Fruit fly (Drosophila melanogaster) whole organism, embryonic: ENCODE results near the gene CG12106.

Experiments
- Atf-2 ChIP-seq: fragments of 200-800 bp; sonication (Bioruptor generic); optimal IDR thresholded peaks from 2 replicates; lab custom pipeline; 2016; ENCODE audit warnings: missing biosample characterization, missing genetic modification characterization
- Atf6 ChIP-seq: fragments of 200-800 bp; sonication (Bioruptor generic); IDR thresholded peaks from 2 replicates; pipeline ENCODE4 v1.3.6; 2022; ENCODE audit warnings: missing biosample characterization, missing genetic modification characterization
- BtbVII ChIP-seq: fragments of 200-800 bp; sonication (Bioruptor generic); optimal IDR thresholded peaks from 3 replicates; lab custom pipeline; 2017; ENCODE audit warnings: missing biosample characterization, mild to moderate bottlenecking, missing genetic modification characterization
- CG12155 ChIP-seq: fragments of 200-800 bp; sonication (Bioruptor generic); optimal IDR thresholded peaks from 3 replicates; lab custom pipeline; 2016; ENCODE audit warnings: missing biosample characterization, missing genetic modification characterization
- CG12659 ChIP-seq: fragments of 200-800 bp; sonication (Bioruptor generic); optimal IDR thresholded peaks from 3 replicates; lab custom pipeline; 2017; ENCODE audit warnings: mild to moderate bottlenecking, missing biosample characterization, missing genetic modification reagents, missing genetic modification characterization
- CG13775 ChIP-seq: fragments of 200-800 bp; sonication (Bioruptor generic); optimal IDR thresholded peaks from 3 replicates; lab custom pipeline; 2017; ENCODE audit warnings: missing biosample characterization, mild to moderate bottlenecking, missing genetic modification characterization
- CG15011 ChIP-seq: fragments of 200-800 bp; sonication (Bioruptor generic); optimal IDR thresholded peaks from 3 replicates; lab custom pipeline; 2018; ENCODE audit warnings: missing biosample characterization, mild to moderate bottlenecking, missing genetic modification characterization
- CG15479 ChIP-seq: fragments of 200-800 bp; sonication (Bioruptor generic); optimal IDR thresholded peaks from 3 replicates; lab custom pipeline; 2019; ENCODE audit warnings: missing biosample characterization, mild to moderate bottlenecking, missing genetic modification characterization, moderate library complexity
- CG2120 ChIP-seq: fragments of 200-800 bp; sonication (Bioruptor generic); optimal IDR thresholded peaks from 3 replicates; lab custom pipeline; 2016; ENCODE audit warnings: missing biosample characterization, missing genetic modification characterization
- CG3726 ChIP-seq: fragments of 200-800 bp; sonication (Bioruptor generic); IDR thresholded peaks from 3 replicates; pipeline ENCODE4, ENCODE4 v1.3.6; 2022; ENCODE audit warnings: missing biosample characterization, missing genetic modification characterization
- CG4820 ChIP-seq: fragments of 200-800 bp; sonication (Bioruptor generic); optimal IDR thresholded peaks from 3 replicates; lab custom pipeline; 2016; ENCODE audit warnings: missing biosample characterization, missing genetic modification characterization
- CG7928 ChIP-seq: fragments of 200-800 bp; sonication (Bioruptor generic); optimal IDR thresholded peaks from 2 replicates; lab custom pipeline; 2017; ENCODE audit warnings: missing biosample characterization, mild to moderate bottlenecking, missing genetic modification characterization
- CG8388 ChIP-seq: fragments of 200-800 bp; sonication (Bioruptor generic); optimal IDR thresholded peaks from 2 replicates; lab custom pipeline; 2019; ENCODE audit warnings: missing biosample characterization, mild to moderate bottlenecking, missing genetic modification characterization, moderate library complexity
- CG8478 ChIP-seq: fragments of >200 bp; optimal IDR thresholded peaks from 2 replicates; lab custom pipeline; 2018
- CG9797 ChIP-seq: fragments of 200-800 bp; sonication (Bioruptor generic); optimal IDR thresholded peaks from 3 replicates; lab custom pipeline; 2018; ENCODE audit warnings: missing biosample characterization, mild to moderate bottlenecking, missing genetic modification characterization
- CoRest ChIP-seq: fragments of 200-800 bp; sonication (Bioruptor generic); optimal IDR thresholded peaks from 3 replicates; lab custom pipeline; 2018; ENCODE audit warnings: missing biosample characterization, mild to moderate bottlenecking, missing genetic modification characterization, moderate library complexity
- Eip74EF ChIP-seq, 2 experiments: fragments of 200-800 bp in 1 of 2; fragments of >200 bp in 1 of 2; sonication (Bioruptor generic) in 1 of 2; optimal IDR thresholded peaks; 2 replicates each; lab custom pipeline; 2017 to 2019; ENCODE audit warnings: missing biosample characterization in 2 of 2, missing genetic modification characterization in 2 of 2, mild to moderate bottlenecking in 1 of 2, moderate library complexity in 1 of 2
- GATAe ChIP-seq: fragments of 200-800 bp; sonication (Bioruptor generic); conservative IDR thresholded peaks from 2 replicates; pipeline ENCODE4 v1.3.6; 2022; ENCODE audit warnings: missing biosample characterization, missing genetic modification characterization
- HLH4C ChIP-seq: fragments of 200-800 bp; sonication (Bioruptor generic); IDR thresholded peaks from 3 replicates; pipeline ENCODE4 v1.3.6; 2022; ENCODE audit warnings: missing biosample characterization, missing genetic modification characterization; ENCODE audit not compliant: partially characterized antibody
- Hsf ChIP-seq: fragments of 200-800 bp; sonication (Bioruptor generic); optimal IDR thresholded peaks from 3 replicates; lab custom pipeline; 2016; ENCODE audit warnings: missing biosample characterization, missing genetic modification characterization
- Med ChIP-seq: fragments of 200-800 bp; sonication (Bioruptor generic); peaks from one replicate; lab custom pipeline; 2016; ENCODE audit warnings: missing biosample characterization, missing genetic modification characterization, mild to moderate bottlenecking, inconsistent platforms, moderate library complexity
- Meics ChIP-seq: fragments of 200-800 bp; sonication (Bioruptor generic); optimal IDR thresholded peaks from 2 replicates; lab custom pipeline; 2017; ENCODE audit warnings: missing biosample characterization, mild to moderate bottlenecking, missing genetic modification characterization
- NK7.1 ChIP-seq: fragments of 200-800 bp; sonication (Bioruptor generic); optimal IDR thresholded peaks from 3 replicates; lab custom pipeline; 2016; ENCODE audit warnings: missing biosample characterization, missing genetic modification characterization
- Nf-YC ChIP-seq: fragments of 200-800 bp; optimal IDR thresholded peaks from 3 replicates; lab custom pipeline; 2019; ENCODE audit warnings: missing biosample characterization, mild to moderate bottlenecking, missing genetic modification characterization, moderate library complexity
- Rx ChIP-seq: fragments of 200-800 bp; sonication (Bioruptor generic); IDR thresholded peaks from 2 replicates; pipeline ENCODE4 v1.3.6; 2022; ENCODE audit warnings: missing biosample characterization, missing genetic modification characterization
- Sox100B ChIP-seq: fragments of 200-800 bp; sonication (Bioruptor generic); optimal IDR thresholded peaks from 3 replicates; lab custom pipeline; 2018; ENCODE audit warnings: missing biosample characterization, mild to moderate bottlenecking, missing genetic modification characterization
- Spps ChIP-seq: fragments of 200-800 bp; sonication (Bioruptor generic); optimal IDR thresholded peaks from 2 replicates; lab custom pipeline; 2018; ENCODE audit warnings: missing biosample characterization, mild to moderate bottlenecking, missing genetic modification characterization
- Usf ChIP-seq: fragments of 200-800 bp; sonication (Bioruptor generic); optimal IDR thresholded peaks from 2 replicates; lab custom pipeline; 2017; ENCODE audit warnings: missing genotype, missing biosample characterization, missing genetic modification characterization
- bbx ChIP-seq: fragments of 200-800 bp; sonication (Bioruptor generic); IDR thresholded peaks from 2 replicates; pipeline ENCODE4 v1.3.6; 2022; ENCODE audit warnings: missing biosample characterization, missing genetic modification characterization; ENCODE audit not compliant: partially characterized antibody
- croc ChIP-seq: fragments of 200-800 bp; sonication (Bioruptor generic); conservative IDR thresholded peaks from 3 replicates; pipeline ENCODE4 v1.3.6; 2022; ENCODE audit warnings: missing biosample characterization, missing genetic modification characterization
- dysf ChIP-seq: fragments of 200-800 bp; sonication (Bioruptor generic); IDR thresholded peaks from 3 replicates; pipeline ENCODE4 v1.3.6; 2022; ENCODE audit warnings: missing biosample characterization, missing genetic modification characterization
- gsb-n ChIP-seq: fragments of 200-800 bp; sonication (Bioruptor generic); optimal IDR thresholded peaks from 3 replicates; lab custom pipeline; 2018; ENCODE audit warnings: missing biosample characterization, mild to moderate bottlenecking, missing genetic modification characterization
- jigr1 ChIP-seq: fragments of 200-800 bp; sonication (Bioruptor generic); IDR thresholded peaks from 3 replicates; pipeline ENCODE4 v1.3.6; 2022; ENCODE audit warnings: missing biosample characterization, missing genetic modification characterization
- lab ChIP-seq: fragments of 200-800 bp; sonication (Bioruptor generic); optimal IDR thresholded peaks from 3 replicates; lab custom pipeline; 2017; ENCODE audit warnings: missing biosample characterization, missing genetic modification characterization, mild to moderate bottlenecking, moderate library complexity, missing genetic modification reagents
- lilli ChIP-seq: fragments of 200-800 bp; sonication (Bioruptor generic); optimal IDR thresholded peaks from 3 replicates; lab custom pipeline; 2016; ENCODE audit warnings: missing biosample characterization, missing genetic modification characterization
- lola ChIP-seq, 3 experiments: fragments of >200 bp in 2 of 3; fragments of 200-800 bp in 1 of 3; sonication (Bioruptor generic) in 1 of 3; optimal IDR thresholded peaks; 2 replicates each; lab custom pipeline; 2017 to 2019; ENCODE audit warnings: missing biosample characterization in 3 of 3, missing genetic modification characterization in 3 of 3, mild to moderate bottlenecking in 1 of 3, moderate library complexity in 1 of 3
- mam ChIP-seq: fragments of 200-800 bp; sonication (Bioruptor generic); optimal IDR thresholded peaks from 3 replicates; lab custom pipeline; 2016; ENCODE audit warnings: missing biosample characterization, missing genetic modification characterization
- mirr ChIP-seq: fragments of 200-800 bp; sonication (Bioruptor generic); optimal IDR thresholded peaks from 3 replicates; lab custom pipeline; 2018; ENCODE audit warnings: missing biosample characterization, mild to moderate bottlenecking, missing genetic modification characterization
- odd ChIP-seq: fragments of 200-800 bp; sonication (Bioruptor generic); optimal IDR thresholded peaks from 2 replicates; lab custom pipeline; 2017; ENCODE audit warnings: missing biosample characterization, mild to moderate bottlenecking, missing genetic modification characterization
- pros ChIP-seq: fragments of 200-800 bp; sonication (Bioruptor generic); optimal IDR thresholded peaks from 3 replicates; lab custom pipeline; 2019; ENCODE audit warnings: missing biosample characterization, mild to moderate bottlenecking, missing genetic modification characterization, moderate library complexity
- ranshi ChIP-seq: fragments of 200-800 bp; sonication (Bioruptor generic); IDR thresholded peaks from 2 replicates; pipeline ENCODE4 v1.3.6; 2022; ENCODE audit warnings: missing biosample characterization, missing genetic modification characterization
- run ChIP-seq: fragments of 200-800 bp; sonication (Bioruptor generic); optimal IDR thresholded peaks from 3 replicates; lab custom pipeline; 2018; ENCODE audit warnings: missing biosample characterization, mild to moderate bottlenecking, missing genetic modification characterization
- sd ChIP-seq: fragments of 200-800 bp; sonication (Bioruptor generic); optimal IDR thresholded peaks from 3 replicates; lab custom pipeline; 2018; ENCODE audit warnings: missing biosample characterization, mild to moderate bottlenecking, missing genetic modification characterization, moderate library complexity
- slp2 ChIP-seq: fragments of 200-800 bp; sonication (Bioruptor generic); optimal IDR thresholded peaks from 2 replicates; lab custom pipeline; 2016; ENCODE audit warnings: missing biosample characterization, missing genetic modification characterization
- sqz ChIP-seq: fragments of 200-800 bp; sonication (Bioruptor generic); optimal IDR thresholded peaks from 3 replicates; lab custom pipeline; 2018; ENCODE audit warnings: missing biosample characterization, mild to moderate bottlenecking, missing genetic modification characterization
- tap ChIP-seq: fragments of 200-800 bp; optimal IDR thresholded peaks from 3 replicates; lab custom pipeline; 2019; ENCODE audit warnings: missing biosample characterization, mild to moderate bottlenecking, missing genetic modification characterization, moderate library complexity
- ttk ChIP-seq: fragments of 200-800 bp; sonication (Bioruptor generic); IDR thresholded peaks from 2 replicates; pipeline ENCODE4 v2.1.2; 2022; ENCODE audit warnings: missing biosample characterization, missing genetic modification characterization
- tx ChIP-seq: fragments of 200-800 bp; sonication (Bioruptor generic); optimal IDR thresholded peaks from 2 replicates; lab custom pipeline; 2016; ENCODE audit warnings: missing biosample characterization, missing genetic modification characterization
- unpg ChIP-seq: fragments of 200-800 bp; sonication (Bioruptor generic); optimal IDR thresholded peaks from 3 replicates; lab custom pipeline; 2018; ENCODE audit warnings: missing biosample characterization, mild to moderate bottlenecking, missing genetic modification characterization, moderate library complexity
- wek ChIP-seq: fragments of 200-800 bp; sonication (Bioruptor generic); optimal IDR thresholded peaks from 3 replicates; lab custom pipeline; 2018; ENCODE audit warnings: missing biosample characterization, mild to moderate bottlenecking, missing genetic modification characterization, moderate library complexity
- yki ChIP-seq: fragments of >200 bp; optimal IDR thresholded peaks from 3 replicates; lab custom pipeline; 2018

The CG12106 gene

DNA sequence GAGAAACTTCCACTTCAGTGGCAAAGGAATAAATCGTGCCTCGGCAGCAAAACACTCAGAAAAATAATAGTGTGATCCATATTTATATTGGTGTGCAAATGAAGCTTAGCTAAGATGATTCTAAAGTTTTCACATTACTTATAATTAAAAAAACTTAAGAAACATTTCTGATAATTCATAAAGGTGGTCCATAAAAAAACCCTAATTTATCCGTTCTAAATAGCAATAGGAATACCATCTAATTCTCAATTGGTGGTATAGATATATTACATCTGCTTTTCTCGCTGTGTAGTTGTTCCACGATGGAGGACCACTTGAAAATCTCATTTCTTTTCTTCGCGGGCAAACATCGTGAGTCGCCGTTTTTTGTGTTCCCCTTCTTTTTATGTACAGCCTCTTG lies 38.6 kb upstream of the CG12106 start (continued):
- peak; percentile 10 for TF ChIP-seq Nf-YC (tag; lab: Kevin White, UChicago)
- no peak for TF ChIP-seq sd (tag; lab: Kevin White, UChicago)
- no peak for TF ChIP-seq wek
- TF ChIP-seq slp2 (GFP tag; lab: Kevin White, UChicago): peak; percentile 32
- TF ChIP-seq CG12155 (GFP tag; lab: Kevin White, UChicago): peak; percentile 52
- TF ChIP-seq CG9797 (GFP tag; lab: Kevin White, UChicago): no peak
- TF ChIP-seq CG12659 (GFP tag; lab: Kevin White, UChicago): peak; percentile 10
- no peak for TF ChIP-seq sqz
- peak; percentile 43 for TF ChIP-seq CG13775
- no peak for TF ChIP-seq Usf (GFP tag; lab: Kevin White, UChicago)
- peak; percentile 46 for TF ChIP-seq Hsf
- peak; percentile 55 for TF ChIP-seq dysf
- TF ChIP-seq Sox100B (GFP tag; lab: Kevin White, UChicago): peak; percentile 71
- peak; percentile 20 for TF ChIP-seq odd (GFP tag; lab: Kevin White, UChicago)
- no peak for TF ChIP-seq yki (lab: Kevin White, UChicago)
- TF ChIP-seq CG3726: no peak
- peak; percentile 53 for TF ChIP-seq lilli (GFP tag; lab: Kevin White, UChicago)
- no peak for TF ChIP-seq CG15479 (GFP tag; lab: Kevin White, UChicago)
- peak; percentile 39 for TF ChIP-seq CG8388
- peak; percentile 58 for TF ChIP-seq CoRest (tag; lab: Kevin White, UChicago)
- TF ChIP-seq GATAe: no peak
- peak; percentile 63 for TF ChIP-seq Med (GFP tag; lab: Kevin White, UChicago)
- no peak; the same call in 1 of the 2 replicates for TF ChIP-seq ttk (GFP tag; lab: Robert Waterston, UW)
- TF ChIP-seq CG8478 (lab: Kevin White, UChicago): no peak
- TF ChIP-seq Eip74EF (GFP tag; optimal IDR thresholded peaks at IDR 0.05; lab: Kevin White, UChicago): peak in 1 of 2 experiments; percentile 17
- peak; percentile 70 for TF ChIP-seq Meics (GFP tag; lab: Kevin White, UChicago)
- peak; percentile 40 for TF ChIP-seq mam (GFP tag; lab: Kevin White, UChicago)
- peak; percentile 58 for TF ChIP-seq CG15011
- TF ChIP-seq tx (GFP tag; lab: Kevin White, UChicago): peak; percentile 9
- TF ChIP-seq bbx (GFP tag; lab: Robert Waterston, UW): no peak
- peak; percentile 31 for TF ChIP-seq BtbVII (GFP tag; lab: Kevin White, UChicago)
- peak; percentile 38 for TF ChIP-seq Spps (tag; lab: Kevin White, UChicago)
- TF ChIP-seq CG2120 (GFP tag; lab: Kevin White, UChicago): peak; percentile 67
- TF ChIP-seq Atf-2 (GFP tag; lab: Kevin White, UChicago): no peak
- TF ChIP-seq gsb-n: peak; percentile 9
- peak; percentile 26 for TF ChIP-seq NK7.1 (GFP tag; lab: Kevin White, UChicago)
- TF ChIP-seq CG7928 (GFP tag; lab: Kevin White, UChicago): no peak
- TF ChIP-seq lab (GFP tag; lab: Kevin White, UChicago): peak; percentile 75
- TF ChIP-seq Rx (GFP tag; lab: Robert Waterston, UW): no peak
- no peak for TF ChIP-seq run (tag; lab: Kevin White, UChicago)
- TF ChIP-seq HLH4C: no peak
- TF ChIP-seq Atf6: peak; percentile 39; the same call in 1 of the 2 replicates
- TF ChIP-seq mirr: no peak
- TF ChIP-seq unpg (GFP tag; lab: Kevin White, UChicago): peak; percentile 55
- TF ChIP-seq jigr1 (GFP tag; lab: Robert Waterston, UW): no peak
- 0 out of 2 replicates have a peak, but pooled peaks have one; percentile 39 for TF ChIP-seq ranshi (GFP tag; lab: Robert Waterston, UW)
- no peak for TF ChIP-seq croc (GFP tag; lab: Robert Waterston, UW)
- peak in 1 of 3 experiments; percentile 62 for TF ChIP-seq lola (GFP tag; optimal IDR thresholded peaks at IDR 0.05; lab: Kevin White, UChicago)
- TF ChIP-seq pros (GFP tag; lab: Kevin White, UChicago): peak; percentile 66
- TF ChIP-seq tap (tag; lab: Kevin White, UChicago): peak; percentile 65
- peak; percentile 37 for TF ChIP-seq CG4820
